Worm (Caenorhabditis elegans) whole organism, L4 larva: Measurements from ENCODE around the gene grd-8.

Experiments
- F26F4.8 ChIP-seq: fragments of 200-800 bp; sonication (Bioruptor generic); conservative IDR thresholded peaks from 2 replicates; pipeline ENCODE4 v1.3.6; 2022; ENCODE audit warnings: missing genetic modification characterization, missing compliant biosample characterization
- Y5F2A.4 ChIP-seq: fragments of 200-800 bp; sonication (Bioruptor generic); optimal IDR thresholded peaks from 2 replicates; lab custom pipeline; 2018; ENCODE audit warnings: mild to moderate bottlenecking, missing genetic modification characterization, missing compliant biosample characterization
- Y75B8A.6 ChIP-seq: fragments of 200-800 bp; sonication (Bioruptor generic); IDR thresholded peaks from 2 replicates; pipeline ENCODE4 v1.3.6; 2022; ENCODE audit warnings: missing genetic modification reagents, missing genetic modification characterization, missing compliant biosample characterization
- aha-1 ChIP-seq: fragments of 150-350 bp; peaks from one replicate; lab custom pipeline; 2014; ENCODE audit warnings: missing biosample characterization, missing genetic modification characterization
- aly-2 ChIP-seq: sonication (generic microtip); optimal IDR thresholded peaks from 2 replicates; lab custom pipeline; 2018; ENCODE audit warnings: missing biosample characterization, missing genetic modification characterization
- ama-1 ChIP-seq: fragments of 150-350 bp; optimal IDR thresholded peaks from 2 replicates; lab custom pipeline; 2014; ENCODE audit warnings: inconsistent platforms, mixed read lengths
- attf-4 ChIP-seq: sonication (generic microtip); optimal IDR thresholded peaks from 3 replicates; lab custom pipeline; 2017; ENCODE audit warnings: missing biosample characterization, missing genetic modification characterization
- ceh-62 ChIP-seq: sonication (generic microtip); optimal IDR thresholded peaks from 2 replicates; lab custom pipeline; 2017; ENCODE audit warnings: missing biosample characterization, missing genetic modification characterization
- cey-2 ChIP-seq: sonication (generic microtip); optimal IDR thresholded peaks from 3 replicates; lab custom pipeline; 2017; ENCODE audit warnings: missing genetic modification characterization, mild to moderate bottlenecking, missing compliant biosample characterization, antibody characterized with exemption, borderline replicate concordance; ENCODE audit not compliant: insufficient read depth
- daf-16 ChIP-seq, 3 experiments: sonication (generic microtip); optimal IDR thresholded peaks; 2 replicates each; lab custom pipeline; 2016 to 2017; ENCODE audit warnings: missing genetic modification characterization in 3 of 3, missing genetic modification reagents in 3 of 3, mild to moderate bottlenecking in 2 of 3, missing compliant biosample characterization in 2 of 3, missing biosample characterization in 1 of 3, moderate library complexity in 1 of 3
- dmd-6 ChIP-seq: fragments of 200-800 bp; sonication (Bioruptor generic); IDR thresholded peaks from 2 replicates; pipeline ENCODE4 v1.3.6; 2022; ENCODE audit warnings: missing genetic modification reagents, missing genetic modification characterization, missing compliant biosample characterization
- dmd-9 ChIP-seq: fragments of 200-800 bp; sonication (Bioruptor generic); IDR thresholded peaks from 2 replicates; pipeline ENCODE4 v1.3.6; 2022; ENCODE audit warnings: missing genetic modification reagents, missing genetic modification characterization, missing compliant biosample characterization
- dve-1 ChIP-seq: sonication (generic microtip); optimal IDR thresholded peaks from 2 replicates; lab custom pipeline; 2017; ENCODE audit warnings: antibody characterized with exemption, mild to moderate bottlenecking, missing genetic modification characterization, missing compliant biosample characterization; ENCODE audit not compliant: insufficient read depth
- hlh-11 ChIP-seq: fragments of 200-800 bp; sonication (Bioruptor generic); optimal IDR thresholded peaks from 2 replicates; lab custom pipeline; 2018; ENCODE audit warnings: mild to moderate bottlenecking, missing genetic modification characterization, missing compliant biosample characterization
- lim-7 ChIP-seq: fragments of 200-800 bp; sonication (Bioruptor generic); IDR thresholded peaks from 2 replicates; pipeline ENCODE4 v1.3.6; 2022; ENCODE audit warnings: missing genetic modification characterization, missing compliant biosample characterization
- lsy-2 ChIP-seq, 2 experiments: fragments of 150-350 bp in 1 of 2; sonication (generic microtip) in 1 of 2; optimal IDR thresholded peaks; 2 replicates each; lab custom pipeline; 2014 to 2017; ENCODE audit warnings: missing biosample characterization in 2 of 2, missing genetic modification characterization in 2 of 2
- mdt-29 ChIP-seq: fragments of 200-800 bp; sonication (Bioruptor generic); IDR thresholded peaks from 2 replicates; pipeline ENCODE4 v1.3.6; 2022; ENCODE audit warnings: missing genetic modification reagents, missing genetic modification characterization, missing compliant biosample characterization
- mep-1 ChIP-seq: fragments of 150-350 bp; sonication (generic microtip); optimal IDR thresholded peaks from 3 replicates; lab custom pipeline; 2014; ENCODE audit warnings: missing biosample characterization, missing genetic modification characterization
- mes-2 ChIP-seq: sonication (generic microtip); optimal IDR thresholded peaks from 2 replicates; lab custom pipeline; 2016; ENCODE audit warnings: missing genotype, mild to moderate bottlenecking, missing genetic modification characterization, missing compliant biosample characterization; ENCODE audit not compliant: poor library complexity, severe bottlenecking
- nhr-11 ChIP-seq: fragments of 150-350 bp; optimal IDR thresholded peaks from 2 replicates; lab custom pipeline; 2014; ENCODE audit warnings: missing biosample characterization, missing genetic modification characterization
- nhr-237 ChIP-seq: sonication (generic microtip); optimal IDR thresholded peaks from 2 replicates; lab custom pipeline; 2017; ENCODE audit warnings: missing biosample characterization, missing genetic modification characterization
- nhr-25 ChIP-seq: sonication (generic microtip); optimal IDR thresholded peaks from 2 replicates; lab custom pipeline; 2017; ENCODE audit warnings: missing genetic modification characterization, mild to moderate bottlenecking, missing compliant biosample characterization, antibody characterized with exemption, moderate library complexity, borderline replicate concordance; ENCODE audit not compliant: insufficient read depth
- nhr-28 ChIP-seq: fragments of 150-350 bp; optimal IDR thresholded peaks from 2 replicates; lab custom pipeline; 2014; ENCODE audit warnings: missing biosample characterization, missing genetic modification characterization
- nhr-6 ChIP-seq: fragments of 150-350 bp; optimal IDR thresholded peaks from 2 replicates; lab custom pipeline; 2014; ENCODE audit warnings: missing biosample characterization, missing genetic modification characterization
- pha-4 ChIP-seq, 2 experiments: fragments of 150-350 bp in 1 of 2; fragments of 200-800 bp in 1 of 2; sonication (Bioruptor generic) in 1 of 2; IDR thresholded peaks in 1 of 2; optimal IDR thresholded peaks in 1 of 2; 2 replicates each; pipeline versions ENCODE4 v1.3.6 to Lab custom; 2014 to 2022; ENCODE audit warnings: missing genetic modification characterization in 2 of 2, missing genetic modification reagents in 2 of 2, missing biosample characterization in 1 of 2, missing compliant biosample characterization in 1 of 2
- php-3 ChIP-seq: fragments of 200-800 bp; sonication (Bioruptor generic); IDR thresholded peaks from 2 replicates; pipeline ENCODE4 v1.3.6; 2022; ENCODE audit warnings: missing genetic modification reagents, missing genetic modification characterization, missing compliant biosample characterization
- pqm-1 ChIP-seq: sonication (generic microtip); optimal IDR thresholded peaks from 2 replicates; lab custom pipeline; 2017; ENCODE audit warnings: missing biosample characterization, missing genetic modification characterization
- sdz-12 ChIP-seq: fragments of 200-800 bp; sonication (Bioruptor generic); optimal IDR thresholded peaks from 2 replicates; lab custom pipeline; 2018; ENCODE audit warnings: mild to moderate bottlenecking, missing genetic modification characterization, missing compliant biosample characterization
- snpc-4 ChIP-seq: fragments of 150-350 bp; optimal IDR thresholded peaks from 2 replicates; lab custom pipeline; 2014; ENCODE audit warnings: missing biosample characterization, missing genetic modification characterization
- spr-3 ChIP-seq: fragments of 200-800 bp; sonication (Bioruptor generic); optimal IDR thresholded peaks from 2 replicates; lab custom pipeline; 2018; ENCODE audit warnings: mild to moderate bottlenecking, missing genetic modification characterization, missing compliant biosample characterization
- unc-39 ChIP-seq: sonication (generic microtip); optimal IDR thresholded peaks from 2 replicates; lab custom pipeline; 2017; ENCODE audit warnings: missing biosample characterization, missing genetic modification characterization
- unc-62 ChIP-seq, 3 experiments: fragments of 150-350 bp in 1 of 3; sonication (generic microtip); optimal IDR thresholded peaks in 2 of 3; peaks in 1 of 3; 1 replicate in 1 of 3; 2 replicates in 2 of 3; lab custom pipeline; 2014 to 2017; ENCODE audit warnings: missing biosample characterization in 3 of 3, missing genetic modification characterization in 3 of 3, missing genetic modification reagents in 3 of 3, missing genotype in 1 of 3
- zip-11 ChIP-seq: fragments of 200-800 bp; sonication (Bioruptor generic); IDR thresholded peaks from 2 replicates; pipeline ENCODE4 v1.3.6; 2022; ENCODE audit warnings: missing genetic modification characterization, missing compliant biosample characterization
- zip-2 ChIP-seq: fragments of 150-350 bp; optimal IDR thresholded peaks from 2 replicates; lab custom pipeline; 2014; ENCODE audit warnings: missing biosample characterization, missing genetic modification characterization

grd-8 gene

ce11 chrV:7875456-7875855 lies 33.1 kb downstream of the grd-8 start, which contains the start of gene F40A3.4:
Gene F40A3.4, plus strand, starts transcription at chrV:7875756.
- TF ChIP-seq zip-2 (tag; lab: Kevin White, UChicago) (no peak), pha-4 (GFP tag; IDR thresholded peaks at IDR 0.05; lab: Robert Waterston, UW) (no peak), pha-4 (tag; optimal IDR thresholded peaks at IDR 0.05; lab: Kevin White, UChicago) (no peak), mdt-29 (GFP tag; lab: Robert Waterston, UW) (no peak), mes-2 (tag; lab: Kevin White, UChicago) (no peak), dmd-9 (GFP tag; lab: Robert Waterston, UW) (no peak), aly-2 (tag; lab: Kevin White, UChicago) (no peak), nhr-25 (tag; lab: Kevin White, UChicago) (no peak), Y5F2A.4 (GFP tag; lab: Kevin White, UChicago) (no peak), nhr-6 (tag; lab: Kevin White, UChicago) (no peak), attf-4 (tag; lab: Kevin White, UChicago) (no peak), spr-3 (GFP tag; lab: Kevin White, UChicago) (no peak), zip-11 (GFP tag; lab: Robert Waterston, UW) (no peak), F26F4.8 (GFP tag; lab: Robert Waterston, UW) (no peak), php-3 (GFP tag; lab: Robert Waterston, UW) (no peak), lim-7 (GFP tag; lab: Robert Waterston, UW) (no peak), cey-2 (tag; lab: Kevin White, UChicago) (no peak), nhr-237 (tag; lab: Kevin White, UChicago) (no peak), unc-39 (tag; lab: Kevin White, UChicago) (no peak), dmd-6 (no peak)

- TF ChIP-seq unc-62 (GFP tag; optimal IDR thresholded peaks at IDR 0.05 in 1 of 2; lab: Kevin White, UChicago) (peak in 1 of 2 experiments; percentile 2), unc-62 (tag; optimal IDR thresholded peaks at IDR 0.05; lab: Kevin White, UChicago) (no peak), daf-16 (GFP tag; optimal IDR thresholded peaks at IDR 0.05; lab: Kevin White, UChicago) (no peak), daf-16 (tag; optimal IDR thresholded peaks at IDR 0.05; lab: Kevin White, UChicago) (peak; percentile 90), nhr-11 (tag; lab: Kevin White, UChicago) (no peak), sdz-12 (GFP tag; lab: Kevin White, UChicago) (no peak), lsy-2 (tag; optimal IDR thresholded peaks at IDR 0.05; lab: Kevin White, UChicago) (peak in 1 of 2 experiments; percentile 24), nhr-28 (tag; lab: Kevin White, UChicago) (peak; percentile 15), ceh-62 (tag; lab: Kevin White, UChicago) (no peak), mep-1 (tag; lab: Kevin White, UChicago) (peak; percentile 4)
Measured at ce11 chrV:7876881-7877475, 34.6 kb downstream of the grd-8 start, which contains the start of gene F40A3.3. Gene F40A3.3, plus strand, starts transcription at chrV:7877444.

DNA sequence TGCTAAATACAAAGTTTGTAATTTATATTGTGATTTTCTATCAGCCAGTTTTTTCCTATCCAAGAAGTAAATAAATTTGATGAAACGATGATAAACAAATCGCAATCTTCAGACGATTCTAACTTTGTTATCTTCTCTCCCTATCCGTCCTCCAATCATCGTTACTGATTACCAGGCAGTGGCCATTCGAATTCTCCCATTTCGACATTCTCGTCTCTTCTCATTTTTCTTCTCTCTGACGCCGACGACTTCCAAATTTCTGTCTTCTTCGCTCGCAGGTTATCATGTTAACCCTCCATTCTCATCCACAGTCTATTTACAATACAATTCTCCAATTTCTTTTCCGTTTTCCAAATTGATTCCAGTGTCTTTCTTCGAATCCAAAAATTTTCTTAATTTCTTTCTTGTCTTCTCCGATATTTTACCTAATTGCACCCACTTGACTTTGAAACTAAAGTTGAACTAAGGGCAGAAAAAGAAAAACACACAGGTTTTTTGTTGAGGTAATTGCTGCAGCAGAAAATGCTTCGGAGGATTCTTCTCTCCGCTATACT lies 36.2 kb downstream of the grd-8 start, which contains the start of gene F40A3.2:
F40A3.2 (plus strand) TSS at position 504 of the 554 bp plus-strand sequence.
- no peak for TF ChIP-seq nhr-25 (tag; lab: Kevin White, UChicago)

- TF ChIP-seq snpc-4 (tag; lab: Kevin White, UChicago) (no peak), nhr-11 (tag; lab: Kevin White, UChicago) (peak; percentile 1), aha-1 (peak; percentile 84)
Measured at ce11 chrV:7884441-7884840, 42.1 kb downstream of the grd-8 start.

ce11 chrV:7888036-7888435 lies 45.7 kb downstream of the grd-8 start:
- TF ChIP-seq nhr-237 (tag; lab: Kevin White, UChicago) (no peak), pqm-1 (tag; lab: Kevin White, UChicago) (peak; percentile 80), ama-1 (lab: Kevin White, UChicago) (no peak), nhr-6 (tag; lab: Kevin White, UChicago) (peak; percentile 9), nhr-28 (tag; lab: Kevin White, UChicago) (peak; percentile 37), Y75B8A.6 (GFP tag; lab: Robert Waterston, UW) (no peak), mes-2 (tag; lab: Kevin White, UChicago) (peak; percentile 22), dve-1 (tag; lab: Kevin White, UChicago) (peak; percentile 43), dmd-6 (peak; percentile 45), daf-16 (GFP tag; optimal IDR thresholded peaks at IDR 0.05; lab: Kevin White, UChicago) (no peak), daf-16 (tag; optimal IDR thresholded peaks at IDR 0.05; lab: Kevin White, UChicago) (peak; percentile 69), hlh-11 (tag; lab: Kevin White, UChicago) (peak; percentile 54)
- TF ChIP-seq, all 104 proteins: peak for 8
